Worm (Caenorhabditis elegans): ENCODE measurements around the gene ugt-4.

Gene ugt-4

DNA sequence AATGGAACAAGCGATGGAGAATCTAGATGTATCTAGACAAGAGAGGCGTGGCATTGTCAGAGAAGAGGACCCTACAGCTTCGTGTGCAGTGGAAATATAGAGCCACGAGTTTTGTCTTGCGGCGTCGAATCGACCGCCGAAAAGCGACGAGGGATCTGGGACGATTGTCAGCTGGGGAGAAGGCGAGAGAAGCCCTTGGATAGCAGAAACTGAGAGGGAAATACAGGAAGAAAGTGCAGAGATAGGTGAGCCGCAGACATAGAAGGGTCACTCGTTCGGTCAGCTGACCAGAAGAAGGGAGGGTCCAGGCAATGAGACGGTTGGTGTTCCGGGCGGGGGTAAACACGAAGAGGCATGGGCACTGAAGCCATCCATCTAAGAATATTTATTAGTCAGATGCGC is 19.3 kb upstream of the ugt-4 start:
- TF ChIP-seq elt-2 (tag; optimal IDR thresholded peaks at IDR 0.05) = no peak
- TF ChIP-seq ttx-3 (tag; optimal IDR thresholded peaks at IDR 0.05) = no peak
- TF ChIP-seq gmeb-2 (tag; optimal IDR thresholded peaks at IDR 0.05) = no peak
- no peak for TF ChIP-seq ceh-24 (tag; optimal IDR thresholded peaks at IDR 0.05)
- no peak for TF ChIP-seq nhr-232 (tag; optimal IDR thresholded peaks at IDR 0.05)
- TF ChIP-seq K09A11.1 (tag; optimal IDR thresholded peaks at IDR 0.05; ENCODE audit: insufficient read depth) = no peak
- no peak for TF ChIP-seq fkh-10 (GFP tag; optimal IDR thresholded peaks at IDR 0.05)
- TF ChIP-seq npax-4 (tag; optimal IDR thresholded peaks at IDR 0.05) = no peak
- no peak for TF ChIP-seq T23F11.4 (GFP tag; optimal IDR thresholded peaks at IDR 0.05)
- TF ChIP-seq tbx-2 (tag; optimal IDR thresholded peaks at IDR 0.05) = peak; percentile 62
- TF ChIP-seq dve-1 (tag; optimal IDR thresholded peaks at IDR 0.05) = no peak
- TF ChIP-seq syd-9 (tag; optimal IDR thresholded peaks at IDR 0.05) = peak; percentile 27
- TF ChIP-seq ceh-19 (GFP tag; optimal IDR thresholded peaks at IDR 0.05) = peak; percentile 29
- TF ChIP-seq sdc-2 (tag; optimal IDR thresholded peaks at IDR 0.05) = peak; percentile 28
- no peak for TF ChIP-seq ama-1 (optimal IDR thresholded peaks at IDR 0.05)
- no peak for TF ChIP-seq pha-2 (tag; optimal IDR thresholded peaks at IDR 0.05)
- peak; percentile 58 for TF ChIP-seq hlh-6 (tag; optimal IDR thresholded peaks at IDR 0.05)
- TF ChIP-seq unc-86 (tag; optimal IDR thresholded peaks at IDR 0.05) = no peak
- peak; percentile 30 for TF ChIP-seq ceh-2 (tag; optimal IDR thresholded peaks at IDR 0.05)
- peak; percentile 57 for TF ChIP-seq rnt-1 (tag; optimal IDR thresholded peaks at IDR 0.05)
- TF ChIP-seq nhr-11 (tag; optimal IDR thresholded peaks at IDR 0.05) = no peak
- no peak for TF ChIP-seq che-1 (tag; optimal IDR thresholded peaks at IDR 0.05)
- no peak for TF ChIP-seq ztf-16 (tag; optimal IDR thresholded peaks at IDR 0.05)
- TF ChIP-seq ceh-18 (tag; optimal IDR thresholded peaks at IDR 0.05) = peak; percentile 69
- no peak for TF ChIP-seq elt-4 (tag; optimal IDR thresholded peaks at IDR 0.05)
- TF ChIP-seq lin-11 (tag; optimal IDR thresholded peaks at IDR 0.05) = no peak
- no peak for TF ChIP-seq lim-6 (tag; optimal IDR thresholded peaks at IDR 0.05)
- TF ChIP-seq pha-4 (tag; optimal IDR thresholded peaks at IDR 0.05) = no peak
- TF ChIP-seq ceh-14 (tag; optimal IDR thresholded peaks at IDR 0.05) = peak; percentile 42
- no peak for TF ChIP-seq pag-3 (tag; optimal IDR thresholded peaks at IDR 0.05; ENCODE audit: borderline replicate concordance)
- no peak for TF ChIP-seq zip-5 (tag; optimal IDR thresholded peaks at IDR 0.05)
- TF ChIP-seq ceh-9 (tag; optimal IDR thresholded peaks at IDR 0.05) = no peak
- TF ChIP-seq ref-2 (tag; optimal IDR thresholded peaks at IDR 0.05) = peak; percentile 40
- TF ChIP-seq unc-3 (GFP tag; conservative IDR thresholded peaks at IDR 0.05) = no peak
- no peak for TF ChIP-seq unc-3 (tag; optimal IDR thresholded peaks at IDR 0.05)
- peak; percentile 49 for TF ChIP-seq nfya-1 (tag; optimal IDR thresholded peaks at IDR 0.05)
- no peak for TF ChIP-seq pros-1 (tag; optimal IDR thresholded peaks at IDR 0.05)
- no peak for TF ChIP-seq ceh-30 (tag; optimal IDR thresholded peaks at IDR 0.05)
- no peak for TF ChIP-seq pat-9 (tag; optimal IDR thresholded peaks at IDR 0.05)
- no peak for TF ChIP-seq eyg-1 (tag; optimal IDR thresholded peaks at IDR 0.05)
- TF ChIP-seq hlh-13 (GFP tag; optimal IDR thresholded peaks at IDR 0.05) = no peak
- no peak for TF ChIP-seq hlh-8 (tag; optimal IDR thresholded peaks at IDR 0.05)
- TF ChIP-seq pax-1 (tag; optimal IDR thresholded peaks at IDR 0.05) = no peak
- TF ChIP-seq ceh-22 (tag; optimal IDR thresholded peaks at IDR 0.05) = no peak
- TF ChIP-seq sox-2 (GFP tag; IDR thresholded peaks at IDR 0.05) = no peak
- peak; percentile 23 for TF ChIP-seq ets-4 (tag; optimal IDR thresholded peaks at IDR 0.05)
- TF ChIP-seq ceh-31 (tag; optimal IDR thresholded peaks at IDR 0.05) = peak; percentile 76
- no peak for TF ChIP-seq madf-2 (tag; optimal IDR thresholded peaks at IDR 0.05)
- TF ChIP-seq K02D7.2 (tag; optimal IDR thresholded peaks at IDR 0.05) = no peak
- TF ChIP-seq sox-4 (tag; optimal IDR thresholded peaks at IDR 0.05) = peak; percentile 8
- no peak for TF ChIP-seq ceh-45 (GFP tag; IDR thresholded peaks at IDR 0.05)
- no peak for TF ChIP-seq C38D4.7 (GFP tag; optimal IDR thresholded peaks at IDR 0.05)
- TF ChIP-seq fkh-6 (tag; optimal IDR thresholded peaks at IDR 0.05) = no peak
- TF ChIP-seq pqm-1 (tag; optimal IDR thresholded peaks at IDR 0.05) = no peak
- peak; percentile 52 for TF ChIP-seq unc-42 (tag; optimal IDR thresholded peaks at IDR 0.05)
